Worm (Caenorhabditis elegans) whole organism, late embryonic: ENCODE data around the gene drap-1.

Experiments used
- ama-1 ChIP-seq: fragments of 150-350 bp; optimal IDR thresholded peaks from 2 replicates; lab custom pipeline; 2014
- ceh-6 ChIP-seq: fragments of 200-800 bp; sonication (Bioruptor generic); optimal IDR thresholded peaks from 2 replicates; lab custom pipeline; 2018; ENCODE audit warnings: mild to moderate bottlenecking, missing genetic modification characterization, missing compliant biosample characterization
- tbx-7 ChIP-seq: sonication (generic microtip); optimal IDR thresholded peaks from 2 replicates; lab custom pipeline; 2016; ENCODE audit warnings: missing genotype, missing genetic modification characterization, missing compliant biosample characterization

- TF ChIP-seq ama-1 (no peak), ceh-6 (GFP tag; lab: Kevin White, UChicago) (no peak), tbx-7 (no peak)
Observed at ce11 chrV:9713532-9713931, 16.4 kb upstream of the drap-1 start, which contains the start of gene F40F9.10.
